In the genomic region with DNA sequence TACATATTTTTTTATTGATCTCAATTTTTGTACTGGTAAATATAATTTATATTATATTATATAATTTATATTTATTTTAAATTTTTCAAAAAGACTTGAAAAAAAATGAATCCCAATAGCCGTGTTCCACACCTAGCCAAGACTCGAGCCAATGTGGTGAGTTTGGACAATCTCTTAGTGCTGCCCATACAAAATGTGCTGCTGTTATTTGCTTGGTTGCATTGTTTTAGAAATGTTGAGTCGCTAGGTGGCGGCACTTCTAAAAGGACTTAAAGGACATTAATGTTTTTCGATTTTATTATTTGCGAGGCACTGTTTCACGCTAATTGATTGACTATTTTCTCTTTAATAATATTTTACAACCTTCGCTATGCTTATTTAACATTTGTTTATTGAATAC, we compare ENCODE assay signal across 5 fruit fly cellular contexts.
TF ChIP-seq lines count a peak whose summit lies in the region.

No protein-coding gene starts in this region.

- TF ChIP-seq CTCF in S2 (optimal IDR thresholded peaks at IDR 0.05; lab: Kevin White, UChicago), result peak; percentile 95 to 96
- peak; percentile 93 for TF ChIP-seq CTCF in whole organism, embryonic (GFP tag; optimal IDR thresholded peaks at IDR 0.05; lab: Kevin White, UChicago)

TF ChIP-seq in whole organism, embryonic, 481 proteins besides CTCF, POLR2A, EP300 and RAD21 (continues in another document):
- TF ChIP-seq chif (GFP tag; optimal IDR thresholded peaks at IDR 0.05; lab: Kevin White, UChicago), result peak in 1 of 2 experiments; percentile 5
- no peak for TF ChIP-seq slou (GFP tag; optimal IDR thresholded peaks at IDR 0.05; lab: Kevin White, UChicago)
- no peak for TF ChIP-seq rib (GFP tag; IDR thresholded peaks at IDR 0.05; lab: Robert Waterston, UW)
- peak; percentile 43 for TF ChIP-seq pzg (GFP tag; optimal IDR thresholded peaks at IDR 0.05; lab: Kevin White, UChicago)
- TF ChIP-seq kah (GFP tag; optimal IDR thresholded peaks at IDR 0.05; lab: Kevin White, UChicago), result no peak
- TF ChIP-seq Xrp1 (GFP tag; IDR thresholded peaks at IDR 0.05; lab: Robert Waterston, UW), result no peak
- no peak for TF ChIP-seq CG6254 (GFP tag; optimal IDR thresholded peaks at IDR 0.05; lab: Kevin White, UChicago)
- TF ChIP-seq CG8089 (GFP tag; optimal IDR thresholded peaks at IDR 0.05; lab: Kevin White, UChicago), result no peak
- no peak for TF ChIP-seq bigmax (GFP tag; optimal IDR thresholded peaks at IDR 0.05; lab: Kevin White, UChicago)
- peak; percentile 39 for TF ChIP-seq CG12744 (GFP tag; optimal IDR thresholded peaks at IDR 0.05; lab: Kevin White, UChicago)
- no peak for TF ChIP-seq zf30C (GFP tag; optimal IDR thresholded peaks at IDR 0.05; lab: Kevin White, UChicago)
- no peak for TF ChIP-seq Lpt (GFP tag; optimal IDR thresholded peaks at IDR 0.05; lab: Kevin White, UChicago)
- no peak for TF ChIP-seq kni (GFP tag; optimal IDR thresholded peaks at IDR 0.05; lab: Kevin White, UChicago)
- peak; percentile 54 for TF ChIP-seq CG33213 (GFP tag; optimal IDR thresholded peaks at IDR 0.05; lab: Kevin White, UChicago)
- no peak for TF ChIP-seq nerfin-2 (GFP tag; IDR thresholded peaks at IDR 0.05; lab: Robert Waterston, UW; ENCODE audit: partially characterized antibody)
- TF ChIP-seq CG12219 (GFP tag; optimal IDR thresholded peaks at IDR 0.05; lab: Kevin White, UChicago), result no peak
- no peak for TF ChIP-seq CG1024 (GFP tag; IDR thresholded peaks at IDR 0.05; lab: Robert Waterston, UW)
- no peak for TF ChIP-seq zfh2 (GFP tag; optimal IDR thresholded peaks at IDR 0.05; lab: Kevin White, UChicago)
- TF ChIP-seq sisA (GFP tag; IDR thresholded peaks at IDR 0.05; lab: Robert Waterston, UW), result no peak
- TF ChIP-seq NfI (GFP tag; optimal IDR thresholded peaks at IDR 0.05; lab: Kevin White, UChicago), result peak; percentile 6
- TF ChIP-seq stwl (tag; optimal IDR thresholded peaks at IDR 0.05; lab: Kevin White, UChicago), result peak; percentile 97
- TF ChIP-seq Deaf1 (tag; optimal IDR thresholded peaks at IDR 0.05; lab: Kevin White, UChicago), result no peak

TF ChIP-seq in whole organism, prepupa, 60 proteins besides CTCF, POLR2A, EP300 and RAD21:
- no peak for TF ChIP-seq CG4318 (GFP tag; optimal IDR thresholded peaks at IDR 0.05; lab: Kevin White, UChicago)
- peak; percentile 100 for TF ChIP-seq CG6808 (GFP tag; optimal IDR thresholded peaks at IDR 0.05; lab: Kevin White, UChicago)
- no peak for TF ChIP-seq CG8119 (GFP tag; IDR thresholded peaks at IDR 0.05; lab: Robert Waterston, UW)
- TF ChIP-seq CG8319 (GFP tag; optimal IDR thresholded peaks at IDR 0.05; lab: Kevin White, UChicago), result no peak
TF ChIP-seq in whole organism, prepupa: peak in this region for 1.

TF ChIP-seq in whole organism, pupa, 21 proteins besides CTCF, POLR2A, EP300 and RAD21:
- no peak for TF ChIP-seq CG17806 (tag; optimal IDR thresholded peaks at IDR 0.05; lab: Kevin White, UChicago)
- no peak for TF ChIP-seq gl (tag; optimal IDR thresholded peaks at IDR 0.05; lab: Kevin White, UChicago)
- TF ChIP-seq CG14655 (GFP tag; optimal IDR thresholded peaks at IDR 0.05; lab: Kevin White, UChicago), result no peak
- TF ChIP-seq CG4496 (GFP tag; IDR thresholded peaks at IDR 0.05; lab: Robert Waterston, UW), result 0 out of 3 replicates have a peak, but pooled peaks have one; percentile 32
- TF ChIP-seq D1 (tag; optimal IDR thresholded peaks at IDR 0.05; lab: Kevin White, UChicago), result peak; percentile 52

TF ChIP-seq in whole organism, wandering third instar larva, 38 proteins besides CTCF, POLR2A, EP300 and RAD21:
- TF ChIP-seq Mio (GFP tag; optimal IDR thresholded peaks at IDR 0.05; lab: Kevin White, UChicago) (no peak), Vsx2 (GFP tag; optimal IDR thresholded peaks at IDR 0.05; lab: Kevin White, UChicago; ENCODE audit: partially characterized antibody) (no peak), CrebA (GFP tag; optimal IDR thresholded peaks at IDR 0.05; lab: Kevin White, UChicago; ENCODE audit: borderline replicate concordance) (no peak), pan (optimal IDR thresholded peaks at IDR 0.05; lab: Kevin White, UChicago) (no peak), br (GFP tag; optimal IDR thresholded peaks at IDR 0.05; lab: Kevin White, UChicago) (no peak), Myc (optimal IDR thresholded peaks at IDR 0.05; lab: Kevin White, UChicago) (peak; percentile 76), Abd-B (GFP tag; optimal IDR thresholded peaks at IDR 0.05; lab: Kevin White, UChicago) (no peak)
